Worm (Caenorhabditis elegans) whole organism, L4 larva: ENCODE results near the gene K06A4.10.

Experiments
- ceh-20 ChIP-seq: fragments of 200-800 bp; sonication (Bioruptor generic); IDR thresholded peaks from 2 replicates; pipeline ENCODE4 v1.3.6; 2022; ENCODE audit warnings: missing genetic modification reagents, missing genetic modification characterization, missing compliant biosample characterization
- ces-1 ChIP-seq: fragments of 150-350 bp; sonication (generic microtip); optimal IDR thresholded peaks from 4 replicates; lab custom pipeline; 2014; ENCODE audit warnings: missing biosample characterization, missing genetic modification reagents, missing genetic modification characterization
- madf-9 ChIP-seq: fragments of 200-800 bp; sonication (Bioruptor generic); conservative IDR thresholded peaks from 2 replicates; pipeline ENCODE4 v1.3.6; 2022; ENCODE audit warnings: missing genetic modification reagents, missing genetic modification characterization, missing compliant biosample characterization
- nhr-76 ChIP-seq: fragments of 150-350 bp; optimal IDR thresholded peaks from 2 replicates; lab custom pipeline; 2014; ENCODE audit warnings: missing biosample characterization, missing genetic modification characterization
- snpc-4 ChIP-seq: fragments of 150-350 bp; optimal IDR thresholded peaks from 2 replicates; lab custom pipeline; 2014; ENCODE audit warnings: missing biosample characterization, missing genetic modification characterization

DNA sequence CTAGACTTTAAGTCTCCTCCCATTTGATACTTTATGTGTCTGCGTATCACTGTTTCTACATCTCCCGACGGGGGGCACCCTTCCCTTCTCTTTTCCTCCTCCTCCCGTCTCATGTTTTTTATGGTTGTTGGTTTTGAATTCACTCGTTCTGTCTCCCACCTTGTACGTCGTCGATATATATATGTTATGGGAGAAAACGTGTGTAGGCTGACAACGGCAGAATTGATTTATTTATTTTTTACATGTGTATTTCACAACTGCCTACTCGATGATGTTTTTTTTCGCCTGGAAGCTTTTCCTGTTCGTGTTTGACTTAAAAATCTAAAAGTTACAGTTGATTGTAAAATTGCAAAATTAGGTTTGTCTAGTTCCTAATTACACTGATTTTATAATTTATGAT, 47.1 kb downstream of the K06A4.10 start:
- TF ChIP-seq madf-9 (GFP tag; lab: Robert Waterston, UW) (no peak), ceh-20 (GFP tag; lab: Robert Waterston, UW) (no peak), nhr-76 (tag; lab: Kevin White, UChicago) (no peak), snpc-4 (tag; lab: Kevin White, UChicago) (no peak), ces-1 (GFP tag; lab: Kevin White, UChicago) (no peak)
